Worm (Caenorhabditis elegans) whole organism, L2 larva: ENCODE results near the gene C03F11.4.

ENCODE experiments used
- C34F6.9 ChIP-seq: fragments of 150-350 bp; optimal IDR thresholded peaks from 2 replicates; lab custom pipeline; 2014; ENCODE audit warnings: missing biosample characterization, missing genetic modification characterization
- F13H6.1 ChIP-seq: sonication (generic microtip); optimal IDR thresholded peaks from 2 replicates; lab custom pipeline; 2016; ENCODE audit warnings: missing genetic modification characterization, missing compliant biosample characterization
- R02D3.7 ChIP-seq: fragments of 150-350 bp; optimal IDR thresholded peaks from 2 replicates; lab custom pipeline; 2014; ENCODE audit warnings: missing biosample characterization, missing genetic modification characterization
- Y55F3AM.14 ChIP-seq: fragments of 200-800 bp; sonication (Bioruptor generic); optimal IDR thresholded peaks from 2 replicates; lab custom pipeline; 2018; ENCODE audit warnings: mild to moderate bottlenecking, missing genetic modification characterization, missing compliant biosample characterization
- alr-1 ChIP-seq: fragments of 150-350 bp; optimal IDR thresholded peaks from 2 replicates; lab custom pipeline; 2014; ENCODE audit warnings: missing biosample characterization, missing genetic modification characterization
- aly-2 ChIP-seq: fragments of 150-350 bp; optimal IDR thresholded peaks from 2 replicates; lab custom pipeline; 2014; ENCODE audit warnings: missing biosample characterization, missing genetic modification characterization
- ama-1 ChIP-seq: fragments of 150-350 bp; optimal IDR thresholded peaks from 2 replicates; lab custom pipeline; 2018; ENCODE audit warnings: inconsistent platforms
- blmp-1 ChIP-seq: sonication (generic microtip); optimal IDR thresholded peaks from 2 replicates; lab custom pipeline; 2017; ENCODE audit warnings: missing genetic modification characterization, mild to moderate bottlenecking, missing compliant biosample characterization, antibody characterized with exemption, moderate library complexity; ENCODE audit not compliant: insufficient read depth
- ceh-16 ChIP-seq: fragments of 150-350 bp; optimal IDR thresholded peaks from 2 replicates; lab custom pipeline; 2014; ENCODE audit warnings: missing biosample characterization, missing genetic modification characterization
- ceh-82 ChIP-seq: fragments of 150-350 bp; optimal IDR thresholded peaks from 2 replicates; lab custom pipeline; 2014; ENCODE audit warnings: missing biosample characterization, missing genetic modification characterization
- crh-2 ChIP-seq: sonication (generic microtip); optimal IDR thresholded peaks from 2 replicates; lab custom pipeline; 2017; ENCODE audit warnings: missing biosample characterization, missing genetic modification characterization
- egl-27 ChIP-seq: sonication (generic microtip); optimal IDR thresholded peaks from 3 replicates; lab custom pipeline; 2017; ENCODE audit warnings: missing biosample characterization, missing genetic modification reagents, missing genetic modification characterization
- elt-1 ChIP-seq: fragments of 150-350 bp; optimal IDR thresholded peaks from 2 replicates; lab custom pipeline; 2014; ENCODE audit warnings: missing biosample characterization, missing genetic modification characterization
- elt-3 ChIP-seq: sonication (generic microtip); optimal IDR thresholded peaks from 2 replicates; lab custom pipeline; 2017; ENCODE audit warnings: missing biosample characterization, missing genetic modification characterization
- fos-1 ChIP-seq: fragments of 150-350 bp; optimal IDR thresholded peaks from 2 replicates; lab custom pipeline; 2014; ENCODE audit warnings: missing biosample characterization, missing genetic modification characterization
- gmeb-1 ChIP-seq: fragments of 150-350 bp; optimal IDR thresholded peaks from 2 replicates; lab custom pipeline; 2014; ENCODE audit warnings: missing biosample characterization, missing genetic modification characterization
- lin-11 ChIP-seq: fragments of 150-350 bp; sonication (generic microtip); optimal IDR thresholded peaks from 2 replicates; lab custom pipeline; 2014; ENCODE audit warnings: missing biosample characterization, missing genetic modification characterization, inconsistent platforms, mixed read lengths
- nhr-10 ChIP-seq: sonication (generic microtip); optimal IDR thresholded peaks from 2 replicates; lab custom pipeline; 2017; ENCODE audit warnings: missing biosample characterization, missing genetic modification characterization
- nhr-11 ChIP-seq: fragments of 150-350 bp; optimal IDR thresholded peaks from 2 replicates; lab custom pipeline; 2014; ENCODE audit warnings: missing biosample characterization, missing genetic modification characterization
- nhr-129 ChIP-seq: fragments of 150-350 bp; optimal IDR thresholded peaks from 2 replicates; lab custom pipeline; 2014; ENCODE audit warnings: missing biosample characterization, missing genetic modification characterization
- nhr-237 ChIP-seq: fragments of 150-350 bp; optimal IDR thresholded peaks from 2 replicates; lab custom pipeline; 2014; ENCODE audit warnings: missing biosample characterization, missing genetic modification characterization
- nhr-25 ChIP-seq: fragments of 150-350 bp; sonication (generic microtip); optimal IDR thresholded peaks from 3 replicates; lab custom pipeline; 2014; ENCODE audit warnings: missing biosample characterization, missing genetic modification characterization
- sem-4 ChIP-seq: fragments of 150-350 bp; optimal IDR thresholded peaks from 2 replicates; lab custom pipeline; 2014; ENCODE audit warnings: missing biosample characterization, missing genetic modification reagents, missing genetic modification characterization
- sma-3 ChIP-seq: sonication (generic microtip); optimal IDR thresholded peaks from 2 replicates; lab custom pipeline; 2016; ENCODE audit warnings: missing genetic modification reagents, missing genetic modification characterization, missing compliant biosample characterization
- snpc-4 ChIP-seq: fragments of 150-350 bp; optimal IDR thresholded peaks from 2 replicates; lab custom pipeline; 2014; ENCODE audit warnings: missing biosample characterization, missing genetic modification characterization
- unc-55 ChIP-seq: fragments of 150-350 bp; sonication (generic microtip); optimal IDR thresholded peaks from 3 replicates; lab custom pipeline; 2014; ENCODE audit warnings: missing biosample characterization, missing genetic modification reagents, missing genetic modification characterization
- zag-1 ChIP-seq: fragments of 150-350 bp; optimal IDR thresholded peaks from 2 replicates; lab custom pipeline; 2014; ENCODE audit warnings: missing biosample characterization, missing genetic modification characterization

Gene C03F11.4

DNA sequence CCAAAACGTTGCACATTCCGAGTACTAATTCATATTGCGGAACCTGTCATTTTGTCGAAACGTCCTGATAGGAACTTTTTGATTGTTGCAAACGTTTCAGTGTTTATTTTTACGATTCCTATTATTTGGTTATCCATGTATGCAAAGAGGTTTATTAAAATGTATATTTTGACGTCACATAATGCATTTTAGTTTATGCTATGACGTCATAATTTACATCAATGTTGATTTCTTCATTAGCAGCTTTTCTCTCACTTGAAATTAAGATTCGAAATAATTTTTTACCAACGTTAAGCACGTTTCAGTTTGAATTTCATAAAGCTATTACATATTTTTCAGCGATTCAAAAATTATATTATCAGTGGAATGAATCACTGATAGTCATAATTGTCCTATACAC lies 39.6 kb downstream of the C03F11.4 start:
- TF ChIP-seq sma-3 (GFP tag; lab: Kevin White, UChicago): no peak
- TF ChIP-seq egl-27 (tag; lab: Kevin White, UChicago): no peak
- TF ChIP-seq alr-1: no peak
- no peak for TF ChIP-seq C34F6.9 (tag; lab: Kevin White, UChicago)
- no peak for TF ChIP-seq elt-1 (tag; lab: Kevin White, UChicago)
- no peak for TF ChIP-seq ama-1 (lab: Kevin White, UChicago)
- no peak for TF ChIP-seq blmp-1 (tag; lab: Kevin White, UChicago)
- TF ChIP-seq ceh-82 (tag; lab: Kevin White, UChicago): no peak
- no peak for TF ChIP-seq nhr-237 (tag; lab: Kevin White, UChicago)
- TF ChIP-seq aly-2 (tag; lab: Kevin White, UChicago): no peak

DNA sequence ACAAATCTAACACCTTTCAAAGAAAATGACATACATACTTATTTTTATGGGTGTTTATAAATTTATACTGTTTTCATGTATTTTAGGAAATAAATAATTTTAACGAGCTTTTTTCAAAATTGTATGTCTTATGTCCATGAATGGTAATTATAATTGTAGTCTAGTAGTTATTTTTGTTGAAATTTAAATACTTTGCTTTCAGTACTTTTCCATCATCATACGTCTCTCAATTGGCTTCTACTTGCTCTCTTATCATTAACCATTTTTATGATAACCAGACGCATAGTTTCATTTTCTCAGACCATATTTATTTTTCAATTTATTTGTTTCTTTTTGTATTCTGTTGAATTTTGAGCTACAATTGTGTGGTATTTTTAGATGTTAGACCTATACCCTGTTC lies 40.8 kb downstream of the C03F11.4 start, which contains the start of gene F35C8.5:
F35C8.5 (plus strand) TSS at position 377 of the 400 bp plus-strand sequence.
- TF ChIP-seq gmeb-1 (tag; lab: Kevin White, UChicago) (no peak), nhr-11 (tag; lab: Kevin White, UChicago) (no peak), nhr-25 (no peak), fos-1 (tag; lab: Kevin White, UChicago) (peak; percentile 38)

DNA sequence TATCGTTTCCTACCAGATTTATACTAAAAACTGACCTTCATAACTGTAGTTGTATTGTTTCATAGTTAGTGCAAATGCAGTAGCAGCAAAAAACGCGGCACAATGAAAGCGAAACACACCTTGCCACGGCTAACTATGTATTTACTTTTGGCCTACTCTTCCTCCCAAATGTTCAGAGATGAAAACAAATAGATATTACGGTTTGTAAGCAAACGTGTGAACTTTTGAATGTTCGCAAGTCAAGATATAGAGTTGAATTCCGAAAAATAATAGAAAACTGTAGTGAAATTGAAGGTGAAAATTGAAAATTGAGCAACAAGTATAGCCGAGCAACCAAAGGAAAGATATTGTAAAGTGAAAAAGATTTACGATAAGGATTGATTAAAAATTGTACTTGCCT lies 42.0 kb downstream of the C03F11.4 start, which contains the start of gene chtl-1:
chtl-1 (minus strand) TSS at position 101 of the 400 bp plus-strand sequence.
- TF ChIP-seq nhr-237 (tag; lab: Kevin White, UChicago) (no peak), zag-1 (no peak)

DNA sequence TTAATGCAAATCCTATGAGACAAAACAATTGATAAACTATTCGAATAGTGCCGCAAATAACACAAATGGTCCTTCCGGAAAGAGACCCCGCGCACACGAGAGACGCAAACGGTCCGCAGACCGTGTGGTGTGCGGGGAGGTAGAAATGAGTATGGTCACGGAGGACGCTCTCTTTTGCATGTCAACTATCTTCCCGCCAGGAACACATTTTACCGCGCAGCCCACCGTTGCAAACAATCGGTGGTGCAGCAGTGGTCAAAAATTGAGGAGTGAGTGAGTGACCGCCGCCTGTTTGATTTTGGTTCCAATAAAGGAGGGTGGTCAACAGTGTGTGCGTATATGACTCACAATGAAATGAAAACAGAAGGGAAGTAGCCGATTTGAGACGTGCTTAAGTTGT lies 45.6 kb downstream of the C03F11.4 start:
- TF ChIP-seq elt-3 (no peak), R02D3.7 (tag; lab: Kevin White, UChicago) (no peak), zag-1 (no peak)

DNA sequence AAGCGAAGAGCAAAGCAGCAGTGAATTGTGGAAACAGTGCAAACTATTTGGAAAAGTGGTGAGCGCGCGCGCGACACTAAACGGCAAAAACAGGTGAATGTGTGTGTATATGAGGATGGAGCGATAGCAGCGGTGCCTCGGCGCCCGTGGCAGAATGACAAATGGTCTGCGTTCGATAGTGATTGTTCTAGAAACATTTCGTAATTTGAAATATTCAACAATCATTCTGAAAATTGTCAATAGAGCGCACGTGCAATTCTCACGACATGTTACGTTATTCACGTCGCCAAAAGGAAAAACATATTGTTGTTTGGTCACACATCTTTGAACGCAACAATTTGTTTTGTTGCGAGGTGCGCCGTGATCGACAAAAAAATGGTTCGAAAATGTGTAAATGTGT lies 51.0 kb downstream of the C03F11.4 start:
- TF ChIP-seq blmp-1 (tag; lab: Kevin White, UChicago) (no peak), lin-11 (tag; lab: Kevin White, UChicago) (peak; percentile 7), nhr-129 (tag; lab: Kevin White, UChicago) (peak; percentile 23), crh-2 (peak; percentile 41), F13H6.1 (tag; lab: Kevin White, UChicago) (peak; percentile 2), unc-55 (no peak), ceh-16 (tag; lab: Kevin White, UChicago) (no peak), C34F6.9 (tag; lab: Kevin White, UChicago) (peak; percentile 9), sem-4 (tag; lab: Kevin White, UChicago) (no peak)

DNA sequence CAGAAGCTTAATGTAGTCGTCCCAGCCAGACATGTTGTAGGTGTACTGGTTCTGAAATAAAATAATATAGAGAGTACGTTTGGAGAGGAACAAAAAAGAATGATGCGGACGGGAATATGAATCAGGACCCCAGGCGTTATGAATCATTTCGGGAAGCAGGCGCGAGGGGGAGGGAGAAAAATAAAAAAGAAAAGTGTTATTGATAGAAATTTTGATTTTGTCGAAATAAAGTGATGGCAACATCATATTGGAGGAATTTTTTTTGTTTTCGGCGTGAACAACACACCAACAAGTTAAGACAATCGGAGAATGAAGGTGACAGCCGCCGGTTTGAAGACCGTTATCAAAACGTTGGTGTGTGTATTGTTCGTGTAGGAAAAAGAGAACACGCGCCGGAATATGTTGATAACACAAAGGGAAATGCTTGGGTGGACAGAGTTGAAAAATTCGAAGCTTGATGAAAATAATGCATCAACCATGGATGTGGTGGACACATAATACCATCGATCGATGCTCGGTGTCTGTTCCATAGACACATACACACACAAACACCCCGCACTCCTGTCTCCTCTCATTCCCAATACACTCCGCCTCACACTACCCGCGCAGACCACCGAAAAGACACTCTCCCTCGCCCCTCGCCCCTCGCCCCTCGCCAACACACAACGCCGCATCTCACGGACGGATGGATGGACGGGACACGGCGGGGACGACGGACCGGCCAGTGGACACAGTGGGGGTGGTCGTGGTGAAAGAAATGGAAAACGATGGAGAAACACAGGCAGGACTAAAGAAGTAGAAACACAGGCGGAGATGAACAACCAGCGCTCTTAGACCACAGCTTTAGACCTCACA lies 52.0 kb downstream of the C03F11.4 start, which contains the start of gene pfn-2:
pfn-2 (minus strand) TSS at position 51 of the 855 bp plus-strand sequence.
- TF ChIP-seq crh-2 (peak; percentile 3), snpc-4 (peak; percentile 21), fos-1 (tag; lab: Kevin White, UChicago) (peak; percentile 16), F13H6.1 (tag; lab: Kevin White, UChicago) (peak; percentile 29), nhr-10 (tag; lab: Kevin White, UChicago) (no peak), Y55F3AM.14 (GFP tag; lab: Kevin White, UChicago) (no peak), unc-55 (peak; percentile 44), elt-1 (tag; lab: Kevin White, UChicago) (no peak)
